Fruit fly (Drosophila melanogaster) whole organism, embryonic: ENCODE results near the gene PGRP-LF.

ENCODE experiments used
- Asciz ChIP-seq: fragments of 200-800 bp; sonication (Bioruptor generic); optimal IDR thresholded peaks from 2 replicates; lab custom pipeline; 2017; ENCODE audit warnings: missing biosample characterization, mild to moderate bottlenecking, missing genetic modification characterization, missing genetic modification reagents
- Blimp-1 ChIP-seq: fragments of 200-800 bp; sonication (Bioruptor generic); optimal IDR thresholded peaks from 3 replicates; lab custom pipeline; 2018; ENCODE audit warnings: missing biosample characterization, missing genetic modification characterization, mild to moderate bottlenecking, moderate library complexity, missing genetic modification reagents
- CG10565 ChIP-seq: fragments of 200-800 bp; sonication (Bioruptor generic); optimal IDR thresholded peaks from 3 replicates; lab custom pipeline; 2016; ENCODE audit warnings: missing biosample characterization, mild to moderate bottlenecking, missing genetic modification characterization
- CG11723 ChIP-seq: fragments of 200-800 bp; sonication (Bioruptor generic); optimal IDR thresholded peaks from 2 replicates; lab custom pipeline; 2017; ENCODE audit warnings: missing biosample characterization, mild to moderate bottlenecking, missing genetic modification characterization
- CG12104 ChIP-seq: fragments of 200-800 bp; sonication (Bioruptor generic); optimal IDR thresholded peaks from 3 replicates; lab custom pipeline; 2016; ENCODE audit warnings: missing biosample characterization, missing genetic modification characterization
- CG13624 ChIP-seq: fragments of 200-800 bp; sonication (Bioruptor generic); optimal IDR thresholded peaks from 2 replicates; lab custom pipeline; 2016; ENCODE audit warnings: missing biosample characterization, missing genetic modification characterization
- CG15601 ChIP-seq: fragments of 200-800 bp; sonication (Bioruptor generic); optimal IDR thresholded peaks from 3 replicates; lab custom pipeline; 2019; ENCODE audit warnings: missing biosample characterization, mild to moderate bottlenecking, missing genetic modification characterization, moderate library complexity
- CG16815 ChIP-seq: fragments of 200-800 bp; sonication (Bioruptor generic); optimal IDR thresholded peaks from 3 replicates; lab custom pipeline; 2017; ENCODE audit warnings: missing biosample characterization, mild to moderate bottlenecking, missing genetic modification characterization
- CG17829 ChIP-seq: fragments of 200-800 bp; optimal IDR thresholded peaks from 2 replicates; lab custom pipeline; 2019; ENCODE audit warnings: missing biosample characterization, mild to moderate bottlenecking, missing genetic modification characterization, moderate library complexity
- CG30020 ChIP-seq: fragments of 200-800 bp; optimal IDR thresholded peaks from 2 replicates; lab custom pipeline; 2019; ENCODE audit warnings: missing biosample characterization, mild to moderate bottlenecking, missing genetic modification characterization, moderate library complexity
- CG31441 ChIP-seq: fragments of 200-800 bp; sonication (Bioruptor generic); IDR thresholded peaks from 2 replicates; pipeline ENCODE4 v1.3.6; 2022; ENCODE audit warnings: missing biosample characterization, missing genetic modification characterization
- CG3407 ChIP-seq: fragments of 200-800 bp; sonication (Bioruptor generic); optimal IDR thresholded peaks from 2 replicates; lab custom pipeline; 2018; ENCODE audit warnings: missing biosample characterization, mild to moderate bottlenecking, missing genetic modification characterization
- CG4854 ChIP-seq: fragments of 200-800 bp; sonication (Bioruptor generic); optimal IDR thresholded peaks from 2 replicates; lab custom pipeline; 2016; ENCODE audit warnings: missing biosample characterization, missing genetic modification characterization, inconsistent platforms
- CG7271 ChIP-seq: fragments of 200-800 bp; sonication (Bioruptor generic); optimal IDR thresholded peaks from 2 replicates; lab custom pipeline; 2018; ENCODE audit warnings: missing biosample characterization, mild to moderate bottlenecking, missing genetic modification characterization, moderate library complexity
- CG7372 ChIP-seq: fragments of 200-800 bp; sonication (Bioruptor generic); IDR thresholded peaks from 2 replicates; pipeline ENCODE4 v1.3.6; 2022; ENCODE audit warnings: missing biosample characterization, missing genetic modification characterization
- CG8281 ChIP-seq: fragments of 200-800 bp; sonication (Bioruptor generic); optimal IDR thresholded peaks from 2 replicates; lab custom pipeline; 2018; ENCODE audit warnings: missing biosample characterization, mild to moderate bottlenecking, missing genetic modification characterization, moderate library complexity
- CG8359 ChIP-seq: fragments of 200-800 bp; sonication (Bioruptor generic); optimal IDR thresholded peaks from 2 replicates; lab custom pipeline; 2017; ENCODE audit warnings: missing biosample characterization, mild to moderate bottlenecking, missing genetic modification characterization, borderline replicate concordance
- CG8944 ChIP-seq: fragments of 200-800 bp; sonication (Bioruptor generic); optimal IDR thresholded peaks from 3 replicates; lab custom pipeline; 2016; ENCODE audit warnings: missing biosample characterization, missing genetic modification characterization
- Dad ChIP-seq: fragments of 200-800 bp; sonication (Bioruptor generic); optimal IDR thresholded peaks from 3 replicates; lab custom pipeline; 2016; ENCODE audit warnings: missing biosample characterization, missing genetic modification characterization
- Deaf1 ChIP-seq: fragments of 200-800 bp; optimal IDR thresholded peaks from 3 replicates; lab custom pipeline; 2019; ENCODE audit warnings: missing biosample characterization, mild to moderate bottlenecking, missing genetic modification characterization, moderate library complexity
- E2f2 ChIP-seq: fragments of 200-800 bp; sonication (Bioruptor generic); IDR thresholded peaks from 2 replicates; pipeline ENCODE4 v1.3.6; 2022; ENCODE audit warnings: missing biosample characterization, missing genetic modification characterization
- Fer2 ChIP-seq: fragments of 200-800 bp; sonication (Bioruptor generic); optimal IDR thresholded peaks from 2 replicates; lab custom pipeline; 2018; ENCODE audit warnings: missing biosample characterization, mild to moderate bottlenecking, missing genetic modification characterization, moderate library complexity
- H2.0 ChIP-seq: fragments of 200-800 bp; sonication (Bioruptor generic); IDR thresholded peaks from 2 replicates; pipeline ENCODE4 v1.3.6; 2022; ENCODE audit warnings: missing biosample characterization, missing genetic modification characterization
- HLH4C ChIP-seq: fragments of 200-800 bp; sonication (Bioruptor generic); IDR thresholded peaks from 3 replicates; pipeline ENCODE4 v1.3.6; 2022; ENCODE audit warnings: missing biosample characterization, missing genetic modification characterization; ENCODE audit not compliant: partially characterized antibody
- Hr51 ChIP-seq, 2 experiments: fragments of 200-800 bp; sonication (Bioruptor generic); optimal IDR thresholded peaks; 2 replicates in 1 of 2; 3 replicates in 1 of 2; lab custom pipeline; 2016 to 2018; ENCODE audit warnings: missing biosample characterization in 2 of 2, missing genetic modification characterization in 2 of 2, mild to moderate bottlenecking in 1 of 2, moderate library complexity in 1 of 2
- Oli ChIP-seq: fragments of 200-800 bp; sonication (Bioruptor generic); optimal IDR thresholded peaks from 2 replicates; lab custom pipeline; 2018; ENCODE audit warnings: missing biosample characterization, mild to moderate bottlenecking, missing genetic modification characterization, moderate library complexity
- Opbp ChIP-seq: fragments of 200-800 bp; sonication (Bioruptor generic); IDR thresholded peaks from 3 replicates; pipeline ENCODE4 v1.3.6; 2022; ENCODE audit warnings: missing biosample characterization, missing genetic modification characterization; ENCODE audit not compliant: partially characterized antibody
- Tbp ChIP-seq: fragments of >200 bp; optimal IDR thresholded peaks from 2 replicates; lab custom pipeline; 2018; ENCODE audit warnings: missing biosample characterization, missing genetic modification characterization
- Xbp1 ChIP-seq: fragments of 200-800 bp; sonication (Bioruptor generic); optimal IDR thresholded peaks from 3 replicates; lab custom pipeline; 2016; ENCODE audit warnings: missing biosample characterization, mild to moderate bottlenecking, missing genetic modification characterization
- ab ChIP-seq: fragments of 200-800 bp; sonication (Bioruptor generic); optimal IDR thresholded peaks from 2 replicates; lab custom pipeline; 2016; ENCODE audit warnings: missing biosample characterization, missing genetic modification characterization
- bab2 ChIP-seq: fragments of 200-800 bp; sonication (Bioruptor generic); optimal IDR thresholded peaks from 2 replicates; lab custom pipeline; 2016; ENCODE audit warnings: missing biosample characterization, missing genetic modification characterization
- btn ChIP-seq: fragments of 200-800 bp; sonication (Bioruptor generic); optimal IDR thresholded peaks from 2 replicates; lab custom pipeline; 2016; ENCODE audit warnings: missing biosample characterization, missing genetic modification characterization
- danr ChIP-seq: fragments of 200-800 bp; sonication (Bioruptor generic); IDR thresholded peaks from 2 replicates; pipeline ENCODE4 v1.3.6; 2022; ENCODE audit warnings: missing biosample characterization, missing genetic modification characterization
- dysf ChIP-seq: fragments of 200-800 bp; sonication (Bioruptor generic); IDR thresholded peaks from 3 replicates; pipeline ENCODE4 v1.3.6; 2022; ENCODE audit warnings: missing biosample characterization, missing genetic modification characterization
- ems ChIP-seq: fragments of 200-800 bp; sonication (Bioruptor generic); optimal IDR thresholded peaks from 3 replicates; lab custom pipeline; 2016; ENCODE audit warnings: missing biosample characterization, missing genetic modification characterization
- eyg ChIP-seq: fragments of 200-800 bp; sonication (Bioruptor generic); optimal IDR thresholded peaks from 3 replicates; lab custom pipeline; 2016; ENCODE audit warnings: missing biosample characterization, missing genetic modification characterization
- jing ChIP-seq: fragments of 200-800 bp; sonication (Bioruptor generic); optimal IDR thresholded peaks from 2 replicates; lab custom pipeline; 2018; ENCODE audit warnings: missing biosample characterization, mild to moderate bottlenecking, missing genetic modification characterization
- lbe ChIP-seq: fragments of 200-800 bp; sonication (Bioruptor generic); optimal IDR thresholded peaks from 2 replicates; lab custom pipeline; 2016; ENCODE audit warnings: missing biosample characterization, mild to moderate bottlenecking, missing genetic modification characterization
- lmd ChIP-seq: fragments of 200-800 bp; sonication (Bioruptor generic); IDR thresholded peaks from 2 replicates; pipeline ENCODE4 v1.3.6; 2022; ENCODE audit warnings: missing biosample characterization, missing genetic modification characterization
- ro ChIP-seq: fragments of 200-800 bp; sonication (Bioruptor generic); IDR thresholded peaks from 2 replicates; pipeline ENCODE4 v1.3.6; 2022; ENCODE audit warnings: missing biosample characterization, missing genetic modification characterization
- sens ChIP-seq: fragments of 200-800 bp; sonication (Bioruptor generic); peaks from one replicate; lab custom pipeline; 2016; ENCODE audit warnings: missing biosample characterization, missing genetic modification characterization
- sima ChIP-seq: fragments of 200-800 bp; sonication (Bioruptor generic); optimal IDR thresholded peaks from 2 replicates; lab custom pipeline; 2016; ENCODE audit warnings: missing biosample characterization, missing genetic modification characterization
- sna ChIP-seq: fragments of 200-800 bp; sonication (Bioruptor generic); IDR thresholded peaks from 2 replicates; pipeline ENCODE4 v1.3.6; 2022; ENCODE audit warnings: missing biosample characterization, missing genetic modification characterization; ENCODE audit not compliant: partially characterized antibody
- sqz ChIP-seq: fragments of 200-800 bp; sonication (Bioruptor generic); optimal IDR thresholded peaks from 3 replicates; lab custom pipeline; 2018; ENCODE audit warnings: missing biosample characterization, mild to moderate bottlenecking, missing genetic modification characterization
- sug ChIP-seq: fragments of 200-800 bp; optimal IDR thresholded peaks from 2 replicates; lab custom pipeline; 2019; ENCODE audit warnings: missing biosample characterization, mild to moderate bottlenecking, missing genetic modification characterization, moderate library complexity
- tin ChIP-seq: fragments of 200-800 bp; sonication (Bioruptor generic); optimal IDR thresholded peaks from 3 replicates; lab custom pipeline; 2016; ENCODE audit warnings: missing biosample characterization, missing genetic modification characterization
- toy ChIP-seq: fragments of 200-800 bp; sonication (Bioruptor generic); IDR thresholded peaks from 2 replicates; pipeline ENCODE4 v1.3.6; 2022; ENCODE audit warnings: missing biosample characterization, missing genetic modification characterization
- trh ChIP-seq: fragments of 200-800 bp; sonication (Bioruptor generic); optimal IDR thresholded peaks from 2 replicates; lab custom pipeline; 2016; ENCODE audit warnings: missing biosample characterization, missing genetic modification characterization
- ttk ChIP-seq: fragments of 200-800 bp; sonication (Bioruptor generic); IDR thresholded peaks from 2 replicates; pipeline ENCODE4 v2.1.2; 2022; ENCODE audit warnings: missing biosample characterization, missing genetic modification characterization
- tup ChIP-seq: fragments of 200-800 bp; sonication (Bioruptor generic); optimal IDR thresholded peaks from 2 replicates; lab custom pipeline; 2016; ENCODE audit warnings: missing biosample characterization, mild to moderate bottlenecking, missing genetic modification characterization, moderate library complexity
- twi ChIP-seq: fragments of 200-800 bp; optimal IDR thresholded peaks from 2 replicates; lab custom pipeline; 2019; ENCODE audit warnings: missing biosample characterization, mild to moderate bottlenecking, missing genetic modification characterization, moderate library complexity
- vvl ChIP-seq: fragments of 200-800 bp; sonication (Bioruptor generic); IDR thresholded peaks from 2 replicates; pipeline ENCODE4 v1.3.6; 2022; ENCODE audit warnings: missing biosample characterization, missing genetic modification characterization

PGRP-LF gene

dm6 chr3L:9358713-9359040 lies 9.3 kb downstream of the PGRP-LF start, which contains the start of the genes UGP and Svip (continued):
- TF ChIP-seq ems (GFP tag; lab: Kevin White, UChicago), result no peak
- no peak for TF ChIP-seq btn (GFP tag; lab: Kevin White, UChicago)
- TF ChIP-seq HLH4C (GFP tag; lab: Robert Waterston, UW), result no peak
- TF ChIP-seq vvl, result no peak
- TF ChIP-seq twi (tag; lab: Kevin White, UChicago), result no peak
- TF ChIP-seq CG16815 (GFP tag; lab: Kevin White, UChicago), result no peak
- no peak for TF ChIP-seq Oli (tag; lab: Kevin White, UChicago)
- peak in 1 of 2 experiments; percentile 9 for TF ChIP-seq Hr51 (GFP tag; optimal IDR thresholded peaks at IDR 0.05; lab: Kevin White, UChicago)
- TF ChIP-seq sug (tag; lab: Kevin White, UChicago), result peak; percentile 3
- no peak for TF ChIP-seq CG7372 (GFP tag; lab: Robert Waterston, UW)
- TF ChIP-seq H2.0, result no peak
- TF ChIP-seq Fer2 (tag; lab: Kevin White, UChicago), result no peak
- TF ChIP-seq Opbp (GFP tag; lab: Robert Waterston, UW), result no peak
- TF ChIP-seq CG12104 (GFP tag; lab: Kevin White, UChicago), result no peak
- no peak for TF ChIP-seq CG8944 (GFP tag; lab: Kevin White, UChicago)
- TF ChIP-seq Dad, result no peak
- no peak for TF ChIP-seq Tbp (GFP tag; lab: Kevin White, UChicago)
- TF ChIP-seq eyg (GFP tag; lab: Kevin White, UChicago), result no peak
- TF ChIP-seq CG8281 (tag; lab: Kevin White, UChicago), result no peak
- no peak for TF ChIP-seq CG7271 (tag; lab: Kevin White, UChicago)
- no peak for TF ChIP-seq Blimp-1 (GFP tag; lab: Kevin White, UChicago)
- no peak for TF ChIP-seq tup (GFP tag; lab: Kevin White, UChicago)
- TF ChIP-seq CG3407 (GFP tag; lab: Kevin White, UChicago), result no peak
- TF ChIP-seq bab2 (GFP tag; lab: Kevin White, UChicago), result no peak
- no peak for TF ChIP-seq ab (GFP tag; lab: Kevin White, UChicago)
- peak; percentile 54 for TF ChIP-seq sens
- TF ChIP-seq jing (GFP tag; lab: Kevin White, UChicago), result no peak
- no peak for TF ChIP-seq CG17829 (tag; lab: Kevin White, UChicago)
- no peak for TF ChIP-seq CG31441 (GFP tag; lab: Robert Waterston, UW)
- peak; percentile 28 for TF ChIP-seq lbe (GFP tag; lab: Kevin White, UChicago)
- no peak for TF ChIP-seq CG4854
- no peak for TF ChIP-seq CG10565
- no peak for TF ChIP-seq Xbp1 (GFP tag; lab: Kevin White, UChicago)
- TF ChIP-seq danr (GFP tag; lab: Robert Waterston, UW), result no peak
- TF ChIP-seq CG11723 (GFP tag; lab: Kevin White, UChicago), result no peak
- TF ChIP-seq trh (GFP tag; lab: Kevin White, UChicago), result no peak
- 0 out of 2 replicates have a peak, but pooled peaks have one; percentile 20 for TF ChIP-seq sna (GFP tag; lab: Robert Waterston, UW)
- TF ChIP-seq sima (GFP tag; lab: Kevin White, UChicago), result no peak
- TF ChIP-seq CG13624, result no peak
- TF ChIP-seq CG8359 (GFP tag; lab: Kevin White, UChicago), result no peak
- TF ChIP-seq ttk (GFP tag; lab: Robert Waterston, UW), result no peak
- no peak for TF ChIP-seq Deaf1 (tag; lab: Kevin White, UChicago)
- no peak for TF ChIP-seq toy (GFP tag; lab: Robert Waterston, UW)
- no peak for TF ChIP-seq ro
- no peak for TF ChIP-seq sqz (GFP tag; lab: Kevin White, UChicago)
- TF ChIP-seq lmd (GFP tag; lab: Robert Waterston, UW), result no peak
- TF ChIP-seq Asciz (GFP tag; lab: Kevin White, UChicago), result no peak
- peak; percentile 30; the same call in 1 of the 2 replicates for TF ChIP-seq E2f2 (GFP tag; lab: Robert Waterston, UW)
- no peak for TF ChIP-seq dysf
- peak; percentile 29 for TF ChIP-seq CG15601 (tag; lab: Kevin White, UChicago)
- no peak for TF ChIP-seq CG30020
- TF ChIP-seq tin, result no peak
